Worm (Caenorhabditis elegans) whole organism, L2 larva: ENCODE results near the gene T14B4.8.

Source experiments
- R02D3.7 ChIP-seq: fragments of 150-350 bp; optimal IDR thresholded peaks from 2 replicates; lab custom pipeline; 2014; ENCODE audit warnings: missing biosample characterization, missing genetic modification characterization
- alr-1 ChIP-seq: fragments of 150-350 bp; optimal IDR thresholded peaks from 2 replicates; lab custom pipeline; 2014; ENCODE audit warnings: missing biosample characterization, missing genetic modification characterization
- dmd-4 ChIP-seq: sonication (generic microtip); optimal IDR thresholded peaks from 2 replicates; lab custom pipeline; 2017; ENCODE audit warnings: missing biosample characterization, missing genetic modification characterization
- nhr-237 ChIP-seq: fragments of 150-350 bp; optimal IDR thresholded peaks from 2 replicates; lab custom pipeline; 2014; ENCODE audit warnings: missing biosample characterization, missing genetic modification characterization

DNA sequence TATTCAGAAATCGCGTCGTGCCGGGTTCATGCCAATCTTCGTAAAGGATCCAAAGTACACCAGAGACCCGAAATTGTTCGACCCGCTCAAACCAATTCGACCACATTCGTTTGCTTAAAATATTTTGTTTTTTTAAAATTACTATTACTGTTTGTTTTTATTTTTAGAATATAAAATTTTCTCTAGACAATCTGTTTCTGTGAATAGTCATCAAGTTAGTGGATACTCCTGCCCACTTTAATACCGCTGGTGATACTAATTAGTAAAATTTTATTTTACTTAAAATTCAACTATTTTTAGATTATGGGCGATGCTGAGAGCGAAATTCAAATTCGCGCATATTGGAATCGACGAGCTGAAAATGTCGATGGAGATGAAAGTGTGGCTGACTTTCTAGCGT is 7.4 kb upstream of the T14B4.8 start, which contains the start of gene T14B4.1:
- TF ChIP-seq dmd-4 (tag; lab: Kevin White, UChicago), result no peak
- TF ChIP-seq alr-1 (tag; lab: Kevin White, UChicago), result no peak
- TF ChIP-seq R02D3.7 (tag; lab: Kevin White, UChicago), result no peak
- no peak for TF ChIP-seq nhr-237 (tag; lab: Kevin White, UChicago)
